Fruit fly (Drosophila melanogaster): ENCODE measurements around the gene Eip93F.

DNA sequence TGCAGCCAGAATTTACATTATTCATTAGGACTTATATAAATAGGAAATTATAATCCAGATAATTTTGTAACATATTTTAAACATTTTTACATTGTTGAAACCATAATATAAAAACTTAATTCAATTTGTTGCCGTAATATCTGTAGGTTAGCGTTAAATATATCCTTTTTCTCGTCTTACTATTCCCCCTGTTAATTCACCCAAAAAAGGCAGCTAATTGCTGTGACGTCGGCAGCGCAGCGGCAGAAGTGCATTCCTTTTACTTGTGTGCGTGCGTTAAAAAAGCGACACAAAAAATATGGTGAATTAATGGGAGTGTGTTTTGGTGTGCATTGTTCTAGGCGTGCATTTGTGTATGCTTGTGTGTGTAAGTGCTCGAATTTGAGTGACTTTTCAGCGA, 22.6 kb downstream of the Eip93F start:
- TF ChIP-seq CG6792 (GFP tag; optimal IDR thresholded peaks at IDR 0.05) (no peak), Eip75B (GFP tag; optimal IDR thresholded peaks at IDR 0.05) (no peak), Sox15 (GFP tag; optimal IDR thresholded peaks at IDR 0.05) (no peak), Smox (GFP tag; optimal IDR thresholded peaks at IDR 0.05) (no peak), CG8119 (GFP tag; IDR thresholded peaks at IDR 0.05) (no peak), cyc (GFP tag; optimal IDR thresholded peaks at IDR 0.05) (no peak), CG11902 (GFP tag; optimal IDR thresholded peaks at IDR 0.05) (no peak), eg (GFP tag; IDR thresholded peaks at IDR 0.05) (no peak)

All from whole organism, prepupa.